Worm (Caenorhabditis elegans): ENCODE results near the gene F14D7.6.

DNA sequence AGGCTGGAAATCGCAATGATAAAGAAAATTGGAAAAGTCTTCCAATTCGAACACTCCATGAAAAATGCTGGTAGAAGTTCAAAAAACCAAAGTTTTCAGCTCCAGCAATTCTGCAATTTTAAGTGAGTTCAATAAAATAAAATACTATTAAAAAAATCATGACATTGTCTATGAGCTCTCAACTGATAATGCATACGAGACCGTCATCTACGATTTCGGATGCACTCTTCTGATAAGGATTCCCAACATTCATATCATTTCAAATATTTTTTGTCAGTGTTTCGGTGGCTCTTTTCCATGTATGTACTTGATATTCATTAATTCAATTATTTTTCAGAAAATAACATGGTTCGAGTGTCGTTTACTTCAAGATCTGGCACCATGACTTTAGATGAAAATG is at the start of gene F14D7.6:
- no peak for TF ChIP-seq ztf-11 (tag; optimal IDR thresholded peaks at IDR 0.05)
- TF ChIP-seq lin-13 (tag; optimal IDR thresholded peaks at IDR 0.05), result no peak
- no peak for TF ChIP-seq elt-1 (tag; optimal IDR thresholded peaks at IDR 0.05; ENCODE audit: borderline replicate concordance, insufficient read depth)
- TF ChIP-seq elt-3 (tag; optimal IDR thresholded peaks at IDR 0.05), result no peak
- TF ChIP-seq ces-1 (GFP tag; optimal IDR thresholded peaks at IDR 0.05), result no peak
- TF ChIP-seq snpc-4 (tag; optimal IDR thresholded peaks at IDR 0.05), result no peak
- no peak for TF ChIP-seq nhr-28 (tag; optimal IDR thresholded peaks at IDR 0.05)
- no peak for TF ChIP-seq nhr-237 (tag; optimal IDR thresholded peaks at IDR 0.05)
- no peak for TF ChIP-seq sptf-1 (tag; optimal IDR thresholded peaks at IDR 0.05)
- no peak for TF ChIP-seq unc-120 (tag; optimal IDR thresholded peaks at IDR 0.05; ENCODE audit: poor library complexity, severe bottlenecking)
- no peak for TF ChIP-seq unc-62 (GFP tag; optimal IDR thresholded peaks at IDR 0.05)
- no peak for TF ChIP-seq blmp-1 (tag; optimal IDR thresholded peaks at IDR 0.05)
- TF ChIP-seq flh-1 (GFP tag; optimal IDR thresholded peaks at IDR 0.05), result no peak
- no peak for TF ChIP-seq pha-4 (tag; optimal IDR thresholded peaks at IDR 0.05)
